Worm (Caenorhabditis elegans) whole organism, L3 larva: ENCODE data around the gene T04A8.18.

ENCODE experiments used
- ZK546.5 ChIP-seq: sonication (generic microtip); optimal IDR thresholded peaks from 2 replicates; lab custom pipeline; 2017; ENCODE audit warnings: missing biosample characterization, missing genetic modification characterization
- elt-1 ChIP-seq: fragments of 150-350 bp; optimal IDR thresholded peaks from 2 replicates; lab custom pipeline; 2014; ENCODE audit warnings: missing biosample characterization, missing genetic modification characterization
- fos-1 ChIP-seq: fragments of 150-350 bp; optimal IDR thresholded peaks from 2 replicates; lab custom pipeline; 2014; ENCODE audit warnings: missing biosample characterization, missing genetic modification characterization
- nfya-1 ChIP-seq: sonication (generic microtip); optimal IDR thresholded peaks from 2 replicates; lab custom pipeline; 2017; ENCODE audit warnings: missing genetic modification characterization, mild to moderate bottlenecking, missing compliant biosample characterization, antibody characterized with exemption, moderate library complexity; ENCODE audit not compliant: insufficient read depth
- nhr-11 ChIP-seq: fragments of 150-350 bp; optimal IDR thresholded peaks from 2 replicates; lab custom pipeline; 2014; ENCODE audit warnings: missing biosample characterization, missing genetic modification characterization
- nhr-77 ChIP-seq: fragments of 150-350 bp; optimal IDR thresholded peaks from 2 replicates; lab custom pipeline; 2014; ENCODE audit warnings: missing biosample characterization, missing genetic modification characterization
- unc-39 ChIP-seq: sonication (generic microtip); optimal IDR thresholded peaks from 4 replicates; lab custom pipeline; 2017; ENCODE audit warnings: missing biosample characterization, missing genetic modification characterization
- unc-62 ChIP-seq: fragments of 150-350 bp; sonication (generic microtip); optimal IDR thresholded peaks from 4 replicates; lab custom pipeline; 2014; ENCODE audit warnings: missing biosample characterization, missing genetic modification reagents, missing genetic modification characterization
- ztf-11 ChIP-seq: fragments of 150-350 bp; optimal IDR thresholded peaks from 2 replicates; lab custom pipeline; 2014; ENCODE audit warnings: missing biosample characterization, missing genetic modification characterization

DNA sequence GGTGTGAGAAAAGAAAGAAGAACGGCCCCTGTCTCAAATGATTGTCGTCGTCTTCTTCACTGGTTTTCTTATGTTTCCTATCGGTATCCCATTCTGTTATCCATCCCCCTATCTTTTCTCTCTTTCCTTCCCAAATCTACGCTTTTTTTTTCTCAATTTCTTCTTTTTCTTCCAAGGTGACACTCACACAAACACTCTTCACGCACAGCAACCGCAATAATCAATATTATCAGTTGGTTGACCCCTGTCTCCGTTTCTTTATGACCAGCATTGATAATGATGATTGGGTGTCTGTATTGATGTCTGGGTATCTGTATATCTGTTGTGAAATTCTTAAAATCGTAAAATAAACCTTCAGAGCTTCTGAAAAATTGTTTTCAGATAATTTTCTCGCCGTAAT is 31.8 kb downstream of the T04A8.18 start:
- TF ChIP-seq unc-62 (GFP tag; lab: Kevin White, UChicago) (no peak), nhr-77 (tag; lab: Kevin White, UChicago) (no peak), fos-1 (tag; lab: Kevin White, UChicago) (no peak), unc-39 (tag; lab: Kevin White, UChicago) (no peak), ztf-11 (tag; lab: Kevin White, UChicago) (no peak), ZK546.5 (no peak), elt-1 (no peak), nfya-1 (tag; lab: Kevin White, UChicago) (peak; percentile 48), nhr-11 (tag; lab: Kevin White, UChicago) (no peak)
